Worm (Caenorhabditis elegans) whole organism, young adult: Measurements from ENCODE around the gene tin-9.1.
A peak's percentile ranks its signal among the peaks of the same experiment; 100 is the strongest.

ENCODE experiments used
- F39B2.1 ChIP-seq: fragments of 200-800 bp; sonication (Bioruptor generic); IDR thresholded peaks from 2 replicates; pipeline ENCODE4 v1.3.6; 2022; ENCODE audit warnings: missing genetic modification reagents, missing genetic modification characterization, missing compliant biosample characterization
- F49E8.2 ChIP-seq: sonication (generic microtip); optimal IDR thresholded peaks from 3 replicates; lab custom pipeline; 2017; ENCODE audit warnings: missing genetic modification characterization, mild to moderate bottlenecking, missing compliant biosample characterization, antibody characterized with exemption, moderate library complexity; ENCODE audit not compliant: insufficient read depth
- ZK185.1 ChIP-seq: sonication (generic microtip); optimal IDR thresholded peaks from 2 replicates; lab custom pipeline; 2016; ENCODE audit warnings: mild to moderate bottlenecking, missing genetic modification characterization, missing compliant biosample characterization; ENCODE audit not compliant: poor library complexity, severe bottlenecking
- ama-1 ChIP-seq, 3 experiments: fragments of 150-350 bp in 1 of 3; sonication (generic microtip) in 2 of 3; optimal IDR thresholded peaks; 2 replicates each; lab custom pipeline; 2014 to 2018; ENCODE audit warnings: missing biosample characterization in 2 of 3, missing genetic modification characterization in 2 of 3, missing genetic modification reagents in 2 of 3
- bed-2 ChIP-seq: fragments of 200-800 bp; sonication (Bioruptor generic); IDR thresholded peaks from 2 replicates; pipeline ENCODE4 v1.3.6; 2022; ENCODE audit warnings: missing genetic modification reagents, missing genetic modification characterization, missing compliant biosample characterization
- ceh-58 ChIP-seq: fragments of 200-800 bp; sonication (Bioruptor generic); IDR thresholded peaks from 2 replicates; pipeline ENCODE4 v1.3.6; 2022; ENCODE audit warnings: missing genetic modification characterization, missing compliant biosample characterization
- ceh-91 ChIP-seq: fragments of 200-800 bp; sonication (Bioruptor generic); IDR thresholded peaks from 2 replicates; pipeline ENCODE4 v1.3.6; 2022; ENCODE audit warnings: missing genetic modification reagents, missing genetic modification characterization, missing compliant biosample characterization
- mel-28 ChIP-seq: sonication (generic microtip); optimal IDR thresholded peaks from 2 replicates; lab custom pipeline; 2016; ENCODE audit warnings: borderline replicate concordance, mild to moderate bottlenecking, missing genetic modification characterization, missing compliant biosample characterization
- nhr-27 ChIP-seq: fragments of 200-800 bp; sonication (Bioruptor generic); optimal IDR thresholded peaks from 2 replicates; lab custom pipeline; 2018; ENCODE audit warnings: mild to moderate bottlenecking, missing genetic modification characterization, moderate library complexity, missing compliant biosample characterization
- pha-4 ChIP-seq: fragments of 150-350 bp; sonication (generic microtip); optimal IDR thresholded peaks from 2 replicates; lab custom pipeline; 2014; ENCODE audit warnings: missing biosample characterization, missing genetic modification reagents, missing genetic modification characterization
- snpc-3.4 ChIP-seq: sonication (generic microtip); optimal IDR thresholded peaks from 2 replicates; lab custom pipeline; 2017; ENCODE audit warnings: missing genetic modification characterization, mild to moderate bottlenecking, missing compliant biosample characterization, antibody characterized with exemption, moderate library complexity, missing genotype, missing genetic modification reagents
- snpc-4 ChIP-seq, 5 experiments: fragments of 150-350 bp in 1 of 5; sonication (generic microtip) in 4 of 5; optimal IDR thresholded peaks; 2 replicates each; lab custom pipeline; 2014 to 2018; ENCODE audit warnings: missing genetic modification characterization in 5 of 5, missing biosample characterization in 3 of 5, antibody characterized with exemption in 2 of 5, mild to moderate bottlenecking in 2 of 5, missing compliant biosample characterization in 2 of 5, missing genotype in 2 of 5, moderate library complexity in 2 of 5, missing genetic modification reagents in 1 of 5
- unc-62 ChIP-seq: fragments of 150-350 bp; optimal IDR thresholded peaks from 2 replicates; lab custom pipeline; 2014; ENCODE audit warnings: missing biosample characterization, missing genetic modification reagents, missing genetic modification characterization

DNA sequence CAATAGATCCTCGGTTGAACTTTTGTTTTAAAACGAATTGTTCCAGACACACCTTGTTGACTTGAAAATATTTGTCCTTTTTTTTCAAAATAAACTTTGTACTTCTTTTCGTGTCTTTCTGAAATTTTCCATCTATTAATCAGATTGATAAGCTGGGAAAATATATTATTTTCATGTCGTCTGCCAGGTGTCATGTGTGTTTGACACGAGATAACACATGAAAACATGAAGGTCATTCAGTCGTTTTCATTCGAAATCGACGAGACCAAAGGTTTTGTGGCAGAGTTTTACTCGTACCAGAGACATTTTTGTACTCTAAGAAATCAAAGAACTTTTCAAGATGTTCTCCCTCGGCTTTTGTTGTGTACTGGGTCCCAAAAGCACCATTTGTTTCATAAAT is 23.8 kb downstream of the tin-9.1 start:
- TF ChIP-seq snpc-3.4 (tag; lab: Kevin White, UChicago) (no peak), mel-28 (tag; lab: Kevin White, UChicago) (no peak), ama-1 (optimal IDR thresholded peaks at IDR 0.05; lab: Kevin White, UChicago) (no peak), ama-1 (GFP tag; optimal IDR thresholded peaks at IDR 0.05; lab: Kevin White, UChicago) (no peak), F49E8.2 (no peak), unc-62 (GFP tag; lab: Kevin White, UChicago) (no peak), snpc-4 (GFP tag; optimal IDR thresholded peaks at IDR 0.05; lab: Kevin White, UChicago) (no peak), snpc-4 (tag; optimal IDR thresholded peaks at IDR 0.05; lab: Kevin White, UChicago) (peak in 1 of 4 experiments; percentile 4), ceh-58 (GFP tag; lab: Robert Waterston, UW) (no peak), ceh-91 (GFP tag; lab: Robert Waterston, UW) (no peak), F39B2.1 (no peak), nhr-27 (tag; lab: Kevin White, UChicago) (no peak), ZK185.1 (tag; lab: Kevin White, UChicago) (no peak), bed-2 (GFP tag; lab: Robert Waterston, UW) (no peak), pha-4 (tag; lab: Kevin White, UChicago) (peak; percentile 42)
